Worm (Caenorhabditis elegans) whole organism, young adult: ENCODE data around the gene lron-5.

ENCODE experiments used
- B0035.1 ChIP-seq: sonication (generic microtip); optimal IDR thresholded peaks from 2 replicates; lab custom pipeline; 2016; ENCODE audit warnings: missing genetic modification characterization, mild to moderate bottlenecking, missing compliant biosample characterization, missing genotype, missing genetic modification reagents
- F22D6.2 ChIP-seq: sonication (generic microtip); optimal IDR thresholded peaks from 2 replicates; lab custom pipeline; 2016; ENCODE audit warnings: mild to moderate bottlenecking, missing genetic modification characterization, missing compliant biosample characterization
- F23B12.7 ChIP-seq: sonication (generic microtip); optimal IDR thresholded peaks from 2 replicates; lab custom pipeline; 2017; ENCODE audit warnings: missing genetic modification characterization, mild to moderate bottlenecking, missing compliant biosample characterization, antibody characterized with exemption, moderate library complexity; ENCODE audit not compliant: insufficient read depth
- F37B4.10 ChIP-seq: fragments of 200-800 bp; sonication (Bioruptor generic); IDR thresholded peaks from 2 replicates; pipeline ENCODE4 v1.3.6; 2022; ENCODE audit warnings: missing genetic modification characterization, missing compliant biosample characterization
- K12H6.12 ChIP-seq: fragments of 200-800 bp; sonication (Bioruptor generic); optimal IDR thresholded peaks from 2 replicates; lab custom pipeline; 2018; ENCODE audit warnings: mild to moderate bottlenecking, missing genetic modification characterization, missing compliant biosample characterization
- T07F8.4 ChIP-seq: sonication (generic microtip); optimal IDR thresholded peaks from 2 replicates; lab custom pipeline; 2016; ENCODE audit warnings: mild to moderate bottlenecking, missing genetic modification characterization, moderate library complexity, missing compliant biosample characterization
- Y53G8AR.9 ChIP-seq: fragments of 200-800 bp; sonication (Bioruptor generic); conservative IDR thresholded peaks from 2 replicates; pipeline ENCODE4 v1.3.6; 2022; ENCODE audit warnings: missing genetic modification reagents, missing genetic modification characterization, missing compliant biosample characterization
- Y67H2A.10 ChIP-seq: fragments of 200-800 bp; sonication (Bioruptor generic); conservative IDR thresholded peaks from 2 replicates; pipeline ENCODE4 v1.3.6; 2022; ENCODE audit warnings: missing genetic modification reagents, missing genetic modification characterization, missing compliant biosample characterization
- atf-7 ChIP-seq: sonication (generic microtip); optimal IDR thresholded peaks from 2 replicates; lab custom pipeline; 2017; ENCODE audit warnings: mild to moderate bottlenecking, missing genetic modification characterization, missing compliant biosample characterization
- attf-5 ChIP-seq: fragments of 200-800 bp; sonication (Bioruptor generic); optimal IDR thresholded peaks from 2 replicates; lab custom pipeline; 2018; ENCODE audit warnings: mild to moderate bottlenecking, missing genetic modification characterization, missing compliant biosample characterization
- cebp-1 ChIP-seq, 2 experiments: fragments of 200-800 bp in 1 of 2; sonication (Bioruptor generic) in 1 of 2; sonication (generic microtip) in 1 of 2; IDR thresholded peaks in 1 of 2; optimal IDR thresholded peaks in 1 of 2; 2 replicates each; pipeline versions ENCODE4 v1.3.6 to Lab custom; 2017 to 2022; ENCODE audit warnings: missing compliant biosample characterization in 2 of 2, missing genetic modification characterization in 2 of 2, mild to moderate bottlenecking in 1 of 2, missing genetic modification reagents in 1 of 2, moderate library complexity in 1 of 2
- ceh-100 ChIP-seq: fragments of 200-800 bp; sonication (Bioruptor generic); IDR thresholded peaks from 2 replicates; pipeline ENCODE4 v1.3.6; 2022; ENCODE audit warnings: missing genetic modification reagents, missing genetic modification characterization, missing compliant biosample characterization
- ceh-27 ChIP-seq: fragments of 200-800 bp; sonication (Bioruptor generic); optimal IDR thresholded peaks from 2 replicates; lab custom pipeline; 2018; ENCODE audit warnings: mild to moderate bottlenecking, missing genetic modification characterization, moderate library complexity, missing compliant biosample characterization
- ceh-58 ChIP-seq: fragments of 200-800 bp; sonication (Bioruptor generic); IDR thresholded peaks from 2 replicates; pipeline ENCODE4 v1.3.6; 2022; ENCODE audit warnings: missing genetic modification characterization, missing compliant biosample characterization
- ceh-91 ChIP-seq: fragments of 200-800 bp; sonication (Bioruptor generic); IDR thresholded peaks from 2 replicates; pipeline ENCODE4 v1.3.6; 2022; ENCODE audit warnings: missing genetic modification reagents, missing genetic modification characterization, missing compliant biosample characterization
- chd-7 ChIP-seq: sonication (generic microtip); optimal IDR thresholded peaks from 2 replicates; lab custom pipeline; 2016; ENCODE audit warnings: mild to moderate bottlenecking, missing genetic modification characterization, moderate library complexity, missing compliant biosample characterization
- dpff-1 ChIP-seq: sonication (generic microtip); optimal IDR thresholded peaks from 2 replicates; lab custom pipeline; 2017; ENCODE audit warnings: mild to moderate bottlenecking, missing genetic modification characterization, missing compliant biosample characterization
- egl-18 ChIP-seq: fragments of 200-800 bp; sonication (Bioruptor generic); IDR thresholded peaks from 2 replicates; pipeline ENCODE4 v1.3.6; 2022; ENCODE audit warnings: missing genetic modification reagents, missing genetic modification characterization, missing compliant biosample characterization
- ets-4 ChIP-seq: fragments of 200-800 bp; sonication (Bioruptor generic); optimal IDR thresholded peaks from 2 replicates; lab custom pipeline; 2018; ENCODE audit warnings: mild to moderate bottlenecking, missing genetic modification characterization, missing compliant biosample characterization
- fkh-3 ChIP-seq: sonication (generic microtip); optimal IDR thresholded peaks from 2 replicates; lab custom pipeline; 2016; ENCODE audit warnings: mild to moderate bottlenecking, missing genetic modification characterization, missing compliant biosample characterization
- hlh-12 ChIP-seq: sonication (generic microtip); optimal IDR thresholded peaks from 2 replicates; lab custom pipeline; 2016; ENCODE audit warnings: missing genetic modification characterization, missing compliant biosample characterization
- lin-35 ChIP-seq, 3 experiments: fragments of 150-350 bp in 2 of 3; sonication (generic microtip) in 1 of 3; optimal IDR thresholded peaks; 2 replicates each; lab custom pipeline; 2014 to 2018; ENCODE audit warnings: missing biosample characterization in 3 of 3, missing genetic modification characterization in 3 of 3, missing genetic modification reagents in 3 of 3
- lin-54 ChIP-seq: fragments of 200-800 bp; sonication (Bioruptor generic); optimal IDR thresholded peaks from 2 replicates; lab custom pipeline; 2018; ENCODE audit warnings: mild to moderate bottlenecking, missing genetic modification characterization, missing compliant biosample characterization
- lir-1 ChIP-seq: fragments of 200-800 bp; sonication (Bioruptor generic); conservative IDR thresholded peaks from 2 replicates; pipeline ENCODE4 v1.3.6; 2022; ENCODE audit warnings: missing genetic modification reagents, missing genetic modification characterization, missing compliant biosample characterization
- lsl-1 ChIP-seq: fragments of 200-800 bp; sonication (Bioruptor generic); optimal IDR thresholded peaks from 2 replicates; lab custom pipeline; 2018; ENCODE audit warnings: mild to moderate bottlenecking, missing genetic modification characterization, moderate library complexity, missing compliant biosample characterization
- madf-6 ChIP-seq: fragments of 200-800 bp; sonication (Bioruptor generic); IDR thresholded peaks from 2 replicates; pipeline ENCODE4 v1.3.6; 2022; ENCODE audit warnings: missing genetic modification reagents, missing genetic modification characterization, missing compliant biosample characterization
- mes-4 ChIP-seq: sonication (generic microtip); optimal IDR thresholded peaks from 2 replicates; lab custom pipeline; 2016; ENCODE audit warnings: missing genotype, missing genetic modification characterization, missing compliant biosample characterization
- nfyb-1 ChIP-seq: fragments of 200-800 bp; sonication (Bioruptor generic); IDR thresholded peaks from 2 replicates; pipeline ENCODE4 v1.3.6; 2022; ENCODE audit warnings: missing genetic modification reagents, missing genetic modification characterization, missing compliant biosample characterization
- pbrm-1 ChIP-seq: fragments of 200-800 bp; sonication (Bioruptor generic); IDR thresholded peaks from 2 replicates; pipeline ENCODE4 v1.3.6; 2022; ENCODE audit warnings: missing genetic modification reagents, missing genetic modification characterization, missing compliant biosample characterization
- rpc-1 ChIP-seq, 2 experiments: fragments of 150-350 bp in 1 of 2; sonication (generic microtip) in 1 of 2; optimal IDR thresholded peaks; 2 replicates each; lab custom pipeline; 2014 to 2018; ENCODE audit warnings: missing biosample characterization in 1 of 2, missing genetic modification characterization in 1 of 2, missing genetic modification reagents in 1 of 2, missing genotype in 1 of 2
- sdz-38 ChIP-seq: sonication (generic microtip); optimal IDR thresholded peaks from 2 replicates; lab custom pipeline; 2016; ENCODE audit warnings: missing genotype, missing genetic modification characterization, missing compliant biosample characterization
- snpc-4 ChIP-seq, 5 experiments: fragments of 150-350 bp in 1 of 5; sonication (generic microtip) in 4 of 5; optimal IDR thresholded peaks; 2 replicates each; lab custom pipeline; 2014 to 2018; ENCODE audit warnings: missing genetic modification characterization in 5 of 5, missing biosample characterization in 3 of 5, antibody characterized with exemption in 2 of 5, mild to moderate bottlenecking in 2 of 5, missing compliant biosample characterization in 2 of 5, missing genotype in 2 of 5, moderate library complexity in 2 of 5, missing genetic modification reagents in 1 of 5
- unc-62 ChIP-seq: fragments of 150-350 bp; optimal IDR thresholded peaks from 2 replicates; lab custom pipeline; 2014; ENCODE audit warnings: missing biosample characterization, missing genetic modification reagents, missing genetic modification characterization
- xnd-1 ChIP-seq: sonication (generic microtip); optimal IDR thresholded peaks from 2 replicates; lab custom pipeline; 2016; ENCODE audit warnings: missing genotype, missing genetic modification reagents, missing genetic modification characterization, missing compliant biosample characterization
- ztf-22 ChIP-seq: fragments of 200-800 bp; sonication (Bioruptor generic); optimal IDR thresholded peaks from 2 replicates; lab custom pipeline; 2018; ENCODE audit warnings: mild to moderate bottlenecking, missing genetic modification characterization, moderate library complexity, missing compliant biosample characterization
- ztf-26 ChIP-seq: sonication (generic microtip); optimal IDR thresholded peaks from 2 replicates; lab custom pipeline; 2017; ENCODE audit warnings: missing genetic modification characterization, missing compliant biosample characterization
- ztf-28 ChIP-seq: fragments of 200-800 bp; sonication (Bioruptor generic); IDR thresholded peaks from 2 replicates; pipeline ENCODE4 v1.3.6; 2022; ENCODE audit warnings: missing genetic modification reagents, missing genetic modification characterization, missing compliant biosample characterization

Gene lron-5

ce11 chrIII:4658384-4658844, 35.6 kb downstream of the lron-5 start, which contains the start of gene cdka-1:
cdka-1 (plus strand) TSS chrIII:4658794.
- no peak for TF ChIP-seq lir-1 (GFP tag; lab: Robert Waterston, UW)
- no peak for TF ChIP-seq sdz-38 (tag; lab: Kevin White, UChicago)
- no peak for TF ChIP-seq Y53G8AR.9
- no peak for TF ChIP-seq F37B4.10 (GFP tag; lab: Robert Waterston, UW)
- TF ChIP-seq ceh-91 (GFP tag; lab: Robert Waterston, UW), result no peak
- TF ChIP-seq K12H6.12 (tag; lab: Kevin White, UChicago), result peak; percentile 60
- no peak for TF ChIP-seq rpc-1 (optimal IDR thresholded peaks at IDR 0.05; lab: Kevin White, UChicago)
- TF ChIP-seq rpc-1 (tag; optimal IDR thresholded peaks at IDR 0.05; lab: Kevin White, UChicago), result no peak
- TF ChIP-seq Y67H2A.10 (GFP tag; lab: Robert Waterston, UW), result no peak
- TF ChIP-seq lin-35 (GFP tag; optimal IDR thresholded peaks at IDR 0.05; lab: Kevin White, UChicago), result peak in 1 of 3 experiments; percentile 45
- no peak for TF ChIP-seq mes-4 (tag; lab: Kevin White, UChicago)
- no peak for TF ChIP-seq attf-5
- no peak for TF ChIP-seq pbrm-1 (GFP tag; lab: Robert Waterston, UW)
- no peak for TF ChIP-seq ceh-100
- no peak for TF ChIP-seq dpff-1 (tag; lab: Kevin White, UChicago)
- no peak for TF ChIP-seq fkh-3 (tag; lab: Kevin White, UChicago)
- no peak for TF ChIP-seq ceh-27
- TF ChIP-seq hlh-12, result no peak
- no peak for TF ChIP-seq cebp-1 (GFP tag; IDR thresholded peaks at IDR 0.05; lab: Robert Waterston, UW)
- peak; percentile 86 for TF ChIP-seq cebp-1 (tag; optimal IDR thresholded peaks at IDR 0.05; lab: Kevin White, UChicago)
- no peak for TF ChIP-seq F23B12.7 (tag; lab: Kevin White, UChicago)
- TF ChIP-seq ets-4 (GFP tag; lab: Kevin White, UChicago), result no peak
- no peak for TF ChIP-seq F22D6.2 (tag; lab: Kevin White, UChicago)
- no peak for TF ChIP-seq madf-6 (GFP tag; lab: Robert Waterston, UW)
- TF ChIP-seq egl-18, result no peak
- TF ChIP-seq ztf-22 (GFP tag; lab: Kevin White, UChicago), result no peak
- no peak for TF ChIP-seq lin-54
- TF ChIP-seq B0035.1 (tag; lab: Kevin White, UChicago), result no peak
- no peak for TF ChIP-seq xnd-1 (tag; lab: Kevin White, UChicago)
- no peak for TF ChIP-seq snpc-4 (GFP tag; optimal IDR thresholded peaks at IDR 0.05; lab: Kevin White, UChicago)
- no peak for TF ChIP-seq snpc-4 (tag; optimal IDR thresholded peaks at IDR 0.05; lab: Kevin White, UChicago)
- TF ChIP-seq atf-7 (tag; lab: Kevin White, UChicago), result peak; percentile 47
- TF ChIP-seq, all 124 proteins: peak for 4

DNA sequence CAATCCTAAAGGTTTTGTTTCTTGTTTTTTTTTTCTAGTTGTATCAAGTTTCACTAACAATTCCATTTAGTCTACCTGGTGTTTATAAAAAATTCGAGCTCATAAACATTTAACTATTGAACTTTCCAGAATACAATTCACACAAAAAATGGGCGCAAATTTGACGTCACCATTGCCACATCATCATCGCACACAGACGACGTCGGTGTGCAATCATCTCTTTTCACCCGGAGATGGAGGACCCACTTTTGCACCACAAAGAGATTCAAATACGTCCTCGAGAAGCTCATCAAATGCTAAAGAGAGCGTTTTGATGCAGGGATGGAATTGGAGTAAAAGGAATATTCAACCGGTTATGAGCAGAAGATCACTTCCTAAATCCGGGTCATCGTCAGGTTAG, 36.6 kb downstream of the lron-5 start:
- TF ChIP-seq T07F8.4 (tag; lab: Kevin White, UChicago) (no peak), ceh-27 (peak; percentile 72)

DNA sequence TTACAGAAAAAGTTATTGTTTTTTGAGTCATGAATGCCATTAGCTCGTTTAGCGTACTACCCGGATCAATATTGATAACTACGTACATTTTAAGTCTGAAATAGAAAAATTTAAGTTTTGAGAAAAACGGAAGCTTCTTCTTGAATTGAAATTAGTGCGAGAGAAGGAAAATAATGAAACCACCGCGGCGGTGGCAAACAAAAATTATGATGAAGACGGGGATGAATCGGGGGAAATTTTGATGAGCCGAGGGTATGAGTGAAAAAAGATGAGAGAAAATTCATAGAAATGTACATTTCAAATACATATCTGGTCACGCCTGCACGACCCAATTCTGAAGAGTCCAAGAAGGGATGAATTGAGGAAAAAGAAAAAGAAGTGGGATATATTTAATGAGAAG, 42.4 kb downstream of the lron-5 start, which contains the start of gene T23F11.4:
Gene T23F11.4, minus strand, starts transcription at position 101 of the 400 bp plus-strand sequence.
- TF ChIP-seq nfyb-1, result no peak
- TF ChIP-seq chd-7, result no peak
- TF ChIP-seq ets-4 (GFP tag; lab: Kevin White, UChicago), result no peak
- no peak for TF ChIP-seq lsl-1 (GFP tag; lab: Kevin White, UChicago)
- TF ChIP-seq ceh-58, result no peak
- TF ChIP-seq ztf-28, result no peak
- no peak for TF ChIP-seq unc-62
- no peak for TF ChIP-seq ztf-26 (tag; lab: Kevin White, UChicago)
- TF ChIP-seq, all 124 proteins: peak for 0
